Worm (Caenorhabditis elegans) whole organism, young adult: ENCODE measurements around the gene clec-167.

Experiments
- B0336.3 ChIP-seq: fragments of 200-800 bp; sonication (Bioruptor generic); IDR thresholded peaks from 2 replicates; pipeline ENCODE4 v1.3.6; 2022; ENCODE audit warnings: missing genetic modification characterization, missing compliant biosample characterization
- C06A6.2 ChIP-seq: fragments of 200-800 bp; sonication (Bioruptor generic); conservative IDR thresholded peaks from 2 replicates; pipeline ENCODE4 v1.3.6; 2022; ENCODE audit warnings: missing genetic modification characterization, missing compliant biosample characterization
- C17E4.6 ChIP-seq: fragments of 200-800 bp; sonication (Bioruptor generic); IDR thresholded peaks from 2 replicates; pipeline ENCODE4 v1.3.6; 2022; ENCODE audit warnings: missing genetic modification reagents, missing genetic modification characterization, missing compliant biosample characterization
- D2030.7 ChIP-seq: fragments of 200-800 bp; sonication (Bioruptor generic); IDR thresholded peaks from 2 replicates; pipeline ENCODE4 v1.3.6; 2022; ENCODE audit warnings: missing genetic modification reagents, missing genetic modification characterization, missing compliant biosample characterization
- F23B12.7 ChIP-seq: sonication (generic microtip); optimal IDR thresholded peaks from 2 replicates; lab custom pipeline; 2017; ENCODE audit warnings: missing genetic modification characterization, mild to moderate bottlenecking, missing compliant biosample characterization, antibody characterized with exemption, moderate library complexity; ENCODE audit not compliant: insufficient read depth
- F33H1.4 ChIP-seq: fragments of 200-800 bp; sonication (Bioruptor generic); IDR thresholded peaks from 2 replicates; pipeline ENCODE4 v1.3.6; 2022; ENCODE audit warnings: missing genetic modification reagents, missing genetic modification characterization, missing compliant biosample characterization
- F37B4.10 ChIP-seq: fragments of 200-800 bp; sonication (Bioruptor generic); IDR thresholded peaks from 2 replicates; pipeline ENCODE4 v1.3.6; 2022; ENCODE audit warnings: missing genetic modification characterization, missing compliant biosample characterization
- F49E8.2 ChIP-seq: sonication (generic microtip); optimal IDR thresholded peaks from 3 replicates; lab custom pipeline; 2017; ENCODE audit warnings: missing genetic modification characterization, mild to moderate bottlenecking, missing compliant biosample characterization, antibody characterized with exemption, moderate library complexity; ENCODE audit not compliant: insufficient read depth
- F52B5.7 ChIP-seq: sonication (generic microtip); optimal IDR thresholded peaks from 2 replicates; lab custom pipeline; 2016; ENCODE audit warnings: mild to moderate bottlenecking, missing genetic modification characterization, missing compliant biosample characterization
- F57C9.4 ChIP-seq: sonication (generic microtip); optimal IDR thresholded peaks from 2 replicates; lab custom pipeline; 2017; ENCODE audit warnings: mild to moderate bottlenecking, missing genetic modification characterization, missing compliant biosample characterization
- K11D2.4 ChIP-seq: fragments of 200-800 bp; sonication (Bioruptor generic); IDR thresholded peaks from 2 replicates; pipeline ENCODE4 v1.3.6; 2022; ENCODE audit warnings: missing genetic modification reagents, missing genetic modification characterization, missing compliant biosample characterization
- K12H6.12 ChIP-seq: fragments of 200-800 bp; sonication (Bioruptor generic); optimal IDR thresholded peaks from 2 replicates; lab custom pipeline; 2018; ENCODE audit warnings: mild to moderate bottlenecking, missing genetic modification characterization, missing compliant biosample characterization
- T26A5.8 ChIP-seq: sonication (generic microtip); optimal IDR thresholded peaks from 2 replicates; lab custom pipeline; 2016; ENCODE audit warnings: missing genetic modification characterization, missing compliant biosample characterization
- Y53F4B.3 ChIP-seq: fragments of 200-800 bp; sonication (Bioruptor generic); IDR thresholded peaks from 2 replicates; pipeline ENCODE4 v1.3.6; 2022; ENCODE audit warnings: missing genetic modification reagents, missing genetic modification characterization, missing compliant biosample characterization
- ZK185.1 ChIP-seq: sonication (generic microtip); optimal IDR thresholded peaks from 2 replicates; lab custom pipeline; 2016; ENCODE audit warnings: mild to moderate bottlenecking, missing genetic modification characterization, missing compliant biosample characterization; ENCODE audit not compliant: poor library complexity, severe bottlenecking
- aptf-2 ChIP-seq: fragments of 200-800 bp; sonication (Bioruptor generic); conservative IDR thresholded peaks from 2 replicates; pipeline ENCODE4 v1.3.6; 2022; ENCODE audit warnings: missing genetic modification reagents, missing genetic modification characterization, missing compliant biosample characterization
- attf-3 ChIP-seq: fragments of 200-800 bp; sonication (Bioruptor generic); conservative IDR thresholded peaks from 2 replicates; pipeline ENCODE4 v1.3.6; 2022; ENCODE audit warnings: missing genetic modification reagents, missing genetic modification characterization, missing compliant biosample characterization
- attf-5 ChIP-seq: fragments of 200-800 bp; sonication (Bioruptor generic); optimal IDR thresholded peaks from 2 replicates; lab custom pipeline; 2018; ENCODE audit warnings: mild to moderate bottlenecking, missing genetic modification characterization, missing compliant biosample characterization
- cebp-1 ChIP-seq, 2 experiments: fragments of 200-800 bp in 1 of 2; sonication (Bioruptor generic) in 1 of 2; sonication (generic microtip) in 1 of 2; IDR thresholded peaks in 1 of 2; optimal IDR thresholded peaks in 1 of 2; 2 replicates each; pipeline versions ENCODE4 v1.3.6 to Lab custom; 2017 to 2022; ENCODE audit warnings: missing compliant biosample characterization in 2 of 2, missing genetic modification characterization in 2 of 2, mild to moderate bottlenecking in 1 of 2, missing genetic modification reagents in 1 of 2, moderate library complexity in 1 of 2
- ceh-27 ChIP-seq: fragments of 200-800 bp; sonication (Bioruptor generic); optimal IDR thresholded peaks from 2 replicates; lab custom pipeline; 2018; ENCODE audit warnings: mild to moderate bottlenecking, missing genetic modification characterization, moderate library complexity, missing compliant biosample characterization
- die-1 ChIP-seq: sonication (generic microtip); optimal IDR thresholded peaks from 2 replicates; lab custom pipeline; 2016; ENCODE audit warnings: missing genotype, mild to moderate bottlenecking, missing genetic modification characterization, missing compliant biosample characterization
- dox-1 ChIP-seq: fragments of 200-800 bp; sonication (Bioruptor generic); IDR thresholded peaks from 2 replicates; pipeline ENCODE4 v1.3.6; 2022; ENCODE audit warnings: missing genetic modification reagents, missing genetic modification characterization, missing compliant biosample characterization
- dpff-1 ChIP-seq: sonication (generic microtip); optimal IDR thresholded peaks from 2 replicates; lab custom pipeline; 2017; ENCODE audit warnings: mild to moderate bottlenecking, missing genetic modification characterization, missing compliant biosample characterization
- dpl-1 ChIP-seq: fragments of 150-350 bp; optimal IDR thresholded peaks from 2 replicates; lab custom pipeline; 2014; ENCODE audit warnings: missing biosample characterization, missing genetic modification reagents, missing genetic modification characterization
- efl-1 ChIP-seq: fragments of 150-350 bp; optimal IDR thresholded peaks from 2 replicates; lab custom pipeline; 2014; ENCODE audit warnings: missing biosample characterization, missing genetic modification reagents, missing genetic modification characterization
- ekl-4 ChIP-seq: fragments of 200-800 bp; sonication (Bioruptor generic); IDR thresholded peaks from 2 replicates; pipeline ENCODE4 v1.3.6; 2022; ENCODE audit warnings: missing genetic modification reagents, missing genetic modification characterization, missing compliant biosample characterization
- ets-4 ChIP-seq: fragments of 200-800 bp; sonication (Bioruptor generic); optimal IDR thresholded peaks from 2 replicates; lab custom pipeline; 2018; ENCODE audit warnings: mild to moderate bottlenecking, missing genetic modification characterization, missing compliant biosample characterization
- him-1 ChIP-seq: sonication (generic microtip); optimal IDR thresholded peaks from 2 replicates; lab custom pipeline; 2016; ENCODE audit warnings: missing genotype, missing genetic modification reagents, missing genetic modification characterization, missing compliant biosample characterization
- hrde-1 ChIP-seq: sonication (generic microtip); optimal IDR thresholded peaks from 2 replicates; lab custom pipeline; 2016; ENCODE audit warnings: missing genetic modification characterization, mild to moderate bottlenecking, missing compliant biosample characterization, moderate library complexity, missing genotype, missing genetic modification reagents, borderline replicate concordance
- lag-1 ChIP-seq: fragments of 200-800 bp; sonication (Bioruptor generic); IDR thresholded peaks from 2 replicates; pipeline ENCODE4 v1.3.6; 2022; ENCODE audit warnings: missing genetic modification reagents, missing genetic modification characterization, missing compliant biosample characterization
- let-607 ChIP-seq, 2 experiments: fragments of 200-800 bp in 1 of 2; sonication (Bioruptor generic) in 1 of 2; sonication (generic microtip) in 1 of 2; optimal IDR thresholded peaks; 2 replicates each; lab custom pipeline; 2016 to 2018; ENCODE audit warnings: mild to moderate bottlenecking in 2 of 2, missing compliant biosample characterization in 2 of 2, missing genetic modification characterization in 2 of 2, moderate library complexity in 2 of 2, missing genotype in 1 of 2
- lin-26 ChIP-seq: fragments of 200-800 bp; sonication (Bioruptor generic); IDR thresholded peaks from 2 replicates; pipeline ENCODE4 v1.3.6; 2022; ENCODE audit warnings: missing genetic modification reagents, missing genetic modification characterization, missing compliant biosample characterization
- lin-35 ChIP-seq, 3 experiments: fragments of 150-350 bp in 2 of 3; sonication (generic microtip) in 1 of 3; optimal IDR thresholded peaks; 2 replicates each; lab custom pipeline; 2014 to 2018; ENCODE audit warnings: missing biosample characterization in 3 of 3, missing genetic modification characterization in 3 of 3, missing genetic modification reagents in 3 of 3
- lin-54 ChIP-seq: fragments of 200-800 bp; sonication (Bioruptor generic); optimal IDR thresholded peaks from 2 replicates; lab custom pipeline; 2018; ENCODE audit warnings: mild to moderate bottlenecking, missing genetic modification characterization, missing compliant biosample characterization
- lir-1 ChIP-seq: fragments of 200-800 bp; sonication (Bioruptor generic); conservative IDR thresholded peaks from 2 replicates; pipeline ENCODE4 v1.3.6; 2022; ENCODE audit warnings: missing genetic modification reagents, missing genetic modification characterization, missing compliant biosample characterization
- madf-8 ChIP-seq: fragments of 200-800 bp; sonication (Bioruptor generic); conservative IDR thresholded peaks from 2 replicates; pipeline ENCODE4 v1.3.6; 2022; ENCODE audit warnings: missing genetic modification reagents, missing genetic modification characterization, missing compliant biosample characterization
- mel-28 ChIP-seq: sonication (generic microtip); optimal IDR thresholded peaks from 2 replicates; lab custom pipeline; 2016; ENCODE audit warnings: borderline replicate concordance, mild to moderate bottlenecking, missing genetic modification characterization, missing compliant biosample characterization
- mxl-1 ChIP-seq: sonication (generic microtip); optimal IDR thresholded peaks from 2 replicates; lab custom pipeline; 2016; ENCODE audit warnings: missing genetic modification characterization, missing compliant biosample characterization
- nhr-120 ChIP-seq: fragments of 200-800 bp; sonication (Bioruptor generic); IDR thresholded peaks from 2 replicates; pipeline ENCODE4 v1.3.6; 2022; ENCODE audit warnings: missing genetic modification characterization, missing compliant biosample characterization
- pha-4 ChIP-seq: fragments of 150-350 bp; sonication (generic microtip); optimal IDR thresholded peaks from 2 replicates; lab custom pipeline; 2014; ENCODE audit warnings: missing biosample characterization, missing genetic modification reagents, missing genetic modification characterization
- rec-8 ChIP-seq, 2 experiments: sonication (generic microtip); optimal IDR thresholded peaks; 2 replicates each; lab custom pipeline; 2016; ENCODE audit warnings: mild to moderate bottlenecking in 2 of 2, missing genetic modification characterization in 2 of 2, missing genetic modification reagents in 2 of 2, missing genotype in 2 of 2, missing biosample characterization in 1 of 2, missing compliant biosample characterization in 1 of 2, moderate library complexity in 1 of 2
- repo-1 ChIP-seq: sonication (generic microtip); optimal IDR thresholded peaks from 2 replicates; lab custom pipeline; 2017; ENCODE audit warnings: mild to moderate bottlenecking, missing genetic modification characterization, missing compliant biosample characterization
- snpc-3.4 ChIP-seq: sonication (generic microtip); optimal IDR thresholded peaks from 2 replicates; lab custom pipeline; 2017; ENCODE audit warnings: missing genetic modification characterization, mild to moderate bottlenecking, missing compliant biosample characterization, antibody characterized with exemption, moderate library complexity, missing genotype, missing genetic modification reagents
- xnd-1 ChIP-seq: sonication (generic microtip); optimal IDR thresholded peaks from 2 replicates; lab custom pipeline; 2016; ENCODE audit warnings: missing genotype, missing genetic modification reagents, missing genetic modification characterization, missing compliant biosample characterization
- zim-3 ChIP-seq: sonication (generic microtip); optimal IDR thresholded peaks from 2 replicates; lab custom pipeline; 2017; ENCODE audit warnings: mild to moderate bottlenecking, missing genetic modification characterization, moderate library complexity, missing compliant biosample characterization
- ztf-26 ChIP-seq: sonication (generic microtip); optimal IDR thresholded peaks from 2 replicates; lab custom pipeline; 2017; ENCODE audit warnings: missing genetic modification characterization, missing compliant biosample characterization
- ztf-3 ChIP-seq: fragments of 200-800 bp; sonication (Bioruptor generic); optimal IDR thresholded peaks from 2 replicates; lab custom pipeline; 2018; ENCODE audit warnings: mild to moderate bottlenecking, missing genetic modification characterization, missing compliant biosample characterization
- ztf-6 ChIP-seq: fragments of 200-800 bp; sonication (Bioruptor generic); IDR thresholded peaks from 2 replicates; pipeline ENCODE4 v1.3.6; 2022; ENCODE audit warnings: missing genetic modification reagents, missing genetic modification characterization, missing compliant biosample characterization

The clec-167 gene

DNA sequence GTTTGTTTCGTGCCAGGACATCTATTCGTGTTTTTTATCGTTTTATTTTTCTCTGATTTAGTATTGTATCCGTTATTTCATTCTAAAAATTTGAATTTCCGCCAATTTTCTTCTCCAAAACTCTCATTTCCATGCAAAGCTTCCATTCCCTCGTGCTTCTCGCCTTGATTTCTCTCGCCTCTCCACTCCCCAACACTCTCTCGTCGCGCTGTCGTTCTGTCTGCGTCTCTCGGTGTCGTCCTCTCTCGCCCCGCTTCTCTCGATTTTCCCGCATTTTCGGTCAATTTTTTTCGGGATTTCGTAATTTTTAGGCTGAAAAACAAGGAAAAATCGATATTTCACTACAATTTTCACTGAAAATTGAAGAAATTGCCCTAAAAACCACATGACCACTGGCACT lies 19.1 kb upstream of the clec-167 start, which contains the start of gene C09E9.1 (continued):
- TF ChIP-seq ekl-4 (GFP tag; lab: Robert Waterston, UW) (peak; percentile 61), cebp-1 (GFP tag; IDR thresholded peaks at IDR 0.05; lab: Robert Waterston, UW) (peak; percentile 63; the same call in 1 of the 2 replicates), cebp-1 (tag; optimal IDR thresholded peaks at IDR 0.05; lab: Kevin White, UChicago) (peak; percentile 92), F57C9.4 (tag; lab: Kevin White, UChicago) (no peak), ztf-3 (GFP tag; lab: Kevin White, UChicago) (no peak), ztf-26 (tag; lab: Kevin White, UChicago) (no peak), zim-3 (no peak), F33H1.4 (GFP tag; lab: Robert Waterston, UW) (peak; percentile 48), ZK185.1 (tag; lab: Kevin White, UChicago) (no peak), hrde-1 (no peak), lag-1 (GFP tag; lab: Robert Waterston, UW) (no peak), ceh-27 (GFP tag; lab: Kevin White, UChicago) (peak; percentile 9), rec-8 (tag; optimal IDR thresholded peaks at IDR 0.05; lab: Kevin White, UChicago) (no peak), F52B5.7 (tag; lab: Kevin White, UChicago) (no peak), D2030.7 (GFP tag; lab: Robert Waterston, UW) (peak; percentile 49), lin-54 (GFP tag; lab: Kevin White, UChicago) (peak; percentile 79), F49E8.2 (tag; lab: Kevin White, UChicago) (peak; percentile 37), snpc-3.4 (tag; lab: Kevin White, UChicago) (no peak), lin-26 (GFP tag; lab: Robert Waterston, UW) (no peak), Y53F4B.3 (GFP tag; lab: Robert Waterston, UW) (no peak), him-1 (tag; lab: Kevin White, UChicago) (no peak), C17E4.6 (GFP tag; lab: Robert Waterston, UW) (no peak), pha-4 (tag; lab: Kevin White, UChicago) (peak; percentile 43), lin-35 (GFP tag; optimal IDR thresholded peaks at IDR 0.05; lab: Kevin White, UChicago) (peak in 1 of 3 experiments; percentile 51), B0336.3 (GFP tag; lab: Robert Waterston, UW) (no peak), madf-8 (GFP tag; lab: Robert Waterston, UW) (peak; percentile 34; the same call in 1 of the 2 replicates), repo-1 (tag; lab: Kevin White, UChicago) (no peak), K12H6.12 (peak; percentile 4), die-1 (tag; lab: Kevin White, UChicago) (no peak), F23B12.7 (peak; percentile 19), dpl-1 (GFP tag; lab: Kevin White, UChicago) (peak; percentile 60), K11D2.4 (GFP tag; lab: Robert Waterston, UW) (no peak), dpff-1 (tag; lab: Kevin White, UChicago) (no peak), attf-5 (GFP tag; lab: Kevin White, UChicago) (peak; percentile 87), let-607 (tag; optimal IDR thresholded peaks at IDR 0.05; lab: Kevin White, UChicago) (no peak), xnd-1 (no peak), ztf-6 (no peak), aptf-2 (GFP tag; lab: Robert Waterston, UW) (no peak), mel-28 (tag; lab: Kevin White, UChicago) (no peak), C06A6.2 (GFP tag; lab: Robert Waterston, UW) (no peak; the same call in 1 of the 2 replicates), nhr-120 (GFP tag; lab: Robert Waterston, UW) (no peak), efl-1 (GFP tag; lab: Kevin White, UChicago) (peak; percentile 52), mxl-1 (tag; lab: Kevin White, UChicago) (no peak), dox-1 (GFP tag; lab: Robert Waterston, UW) (peak; percentile 80), lir-1 (no peak), ets-4 (GFP tag; lab: Kevin White, UChicago) (no peak), attf-3 (GFP tag; lab: Robert Waterston, UW) (peak; percentile 53), F37B4.10 (no peak), T26A5.8 (tag; lab: Kevin White, UChicago) (no peak)
